Worm (Caenorhabditis elegans) whole organism, L3 larva: Measurements from ENCODE around the gene acs-17.

Experiments
- R02D3.7 ChIP-seq: fragments of 150-350 bp; optimal IDR thresholded peaks from 2 replicates; lab custom pipeline; 2014; ENCODE audit warnings: missing biosample characterization, missing genetic modification characterization
- ZK546.5 ChIP-seq: sonication (generic microtip); optimal IDR thresholded peaks from 2 replicates; lab custom pipeline; 2017; ENCODE audit warnings: missing biosample characterization, missing genetic modification characterization
- aly-2 ChIP-seq: fragments of 150-350 bp; optimal IDR thresholded peaks from 2 replicates; lab custom pipeline; 2014; ENCODE audit warnings: missing biosample characterization, missing genetic modification characterization
- ama-1 ChIP-seq: fragments of 150-350 bp; optimal IDR thresholded peaks from 2 replicates; lab custom pipeline; 2018
- ceh-82 ChIP-seq: fragments of 150-350 bp; optimal IDR thresholded peaks from 2 replicates; lab custom pipeline; 2014; ENCODE audit warnings: missing biosample characterization, missing genetic modification characterization
- ceh-9 ChIP-seq: sonication (generic microtip); optimal IDR thresholded peaks from 2 replicates; lab custom pipeline; 2018; ENCODE audit warnings: missing biosample characterization, missing genetic modification characterization
- daf-12 ChIP-seq: fragments of 150-350 bp; optimal IDR thresholded peaks from 2 replicates; lab custom pipeline; 2014; ENCODE audit warnings: missing biosample characterization, missing genetic modification reagents, missing genetic modification characterization
- egl-27 ChIP-seq: sonication (generic microtip); optimal IDR thresholded peaks from 4 replicates; lab custom pipeline; 2017; ENCODE audit warnings: missing biosample characterization, missing genetic modification reagents, missing genetic modification characterization
- egl-5 ChIP-seq: fragments of 150-350 bp; optimal IDR thresholded peaks from 2 replicates; lab custom pipeline; 2017; ENCODE audit warnings: missing biosample characterization, missing genetic modification reagents, missing genetic modification characterization, inconsistent platforms
- elt-1 ChIP-seq: fragments of 150-350 bp; optimal IDR thresholded peaks from 2 replicates; lab custom pipeline; 2014; ENCODE audit warnings: missing biosample characterization, missing genetic modification characterization
- elt-2 ChIP-seq: sonication (generic microtip); optimal IDR thresholded peaks from 2 replicates; lab custom pipeline; 2016; ENCODE audit warnings: missing genetic modification reagents, mild to moderate bottlenecking, missing genetic modification characterization, missing compliant biosample characterization
- eor-1 ChIP-seq, 2 experiments: fragments of 150-350 bp; optimal IDR thresholded peaks; 2 replicates each; lab custom pipeline; 2014 to 2018; ENCODE audit warnings: missing biosample characterization in 2 of 2, missing genetic modification characterization in 2 of 2
- fkh-10 ChIP-seq: sonication (generic microtip); optimal IDR thresholded peaks from 2 replicates; lab custom pipeline; 2017; ENCODE audit warnings: missing biosample characterization, missing genetic modification reagents, missing genetic modification characterization
- fkh-2 ChIP-seq: fragments of 150-350 bp; optimal IDR thresholded peaks from 2 replicates; lab custom pipeline; 2014; ENCODE audit warnings: missing biosample characterization, missing genetic modification reagents, missing genetic modification characterization
- fos-1 ChIP-seq: fragments of 150-350 bp; optimal IDR thresholded peaks from 2 replicates; lab custom pipeline; 2014; ENCODE audit warnings: missing biosample characterization, missing genetic modification characterization
- hmg-11 ChIP-seq: sonication (generic microtip); optimal IDR thresholded peaks from 2 replicates; lab custom pipeline; 2016; ENCODE audit warnings: missing genetic modification characterization, missing compliant biosample characterization
- jun-1 ChIP-seq: fragments of 150-350 bp; optimal IDR thresholded peaks from 2 replicates; lab custom pipeline; 2014; ENCODE audit warnings: missing biosample characterization, missing genetic modification reagents, missing genetic modification characterization
- lin-15B ChIP-seq: fragments of 150-350 bp; optimal IDR thresholded peaks from 2 replicates; lab custom pipeline; 2014; ENCODE audit warnings: missing biosample characterization, missing genetic modification characterization
- lin-39 ChIP-seq: fragments of 150-350 bp; optimal IDR thresholded peaks from 2 replicates; lab custom pipeline; 2018; ENCODE audit warnings: missing biosample characterization, missing genetic modification reagents, missing genetic modification characterization
- lsy-12 ChIP-seq: sonication (generic microtip); optimal IDR thresholded peaks from 2 replicates; lab custom pipeline; 2016; ENCODE audit warnings: mild to moderate bottlenecking, missing genetic modification characterization, missing compliant biosample characterization
- mdl-1 ChIP-seq: fragments of 150-350 bp; optimal IDR thresholded peaks from 2 replicates; lab custom pipeline; 2014; ENCODE audit warnings: missing biosample characterization, missing genetic modification characterization
- mml-1 ChIP-seq: fragments of 150-350 bp; sonication (generic microtip); optimal IDR thresholded peaks from 3 replicates; lab custom pipeline; 2014; ENCODE audit warnings: missing biosample characterization, missing genetic modification characterization
- nfya-1 ChIP-seq: sonication (generic microtip); optimal IDR thresholded peaks from 2 replicates; lab custom pipeline; 2017; ENCODE audit warnings: missing genetic modification characterization, mild to moderate bottlenecking, missing compliant biosample characterization, antibody characterized with exemption, moderate library complexity; ENCODE audit not compliant: insufficient read depth
- nhr-11 ChIP-seq: fragments of 150-350 bp; optimal IDR thresholded peaks from 2 replicates; lab custom pipeline; 2014; ENCODE audit warnings: missing biosample characterization, missing genetic modification characterization
- nhr-12 ChIP-seq: fragments of 150-350 bp; optimal IDR thresholded peaks from 2 replicates; lab custom pipeline; 2014; ENCODE audit warnings: missing biosample characterization, missing genetic modification characterization
- nhr-23 ChIP-seq: fragments of 150-350 bp; optimal IDR thresholded peaks from 2 replicates; lab custom pipeline; 2014; ENCODE audit warnings: missing biosample characterization, missing genetic modification reagents, missing genetic modification characterization
- nhr-237 ChIP-seq: fragments of 150-350 bp; optimal IDR thresholded peaks from 2 replicates; lab custom pipeline; 2014; ENCODE audit warnings: missing biosample characterization, missing genetic modification characterization
- nhr-25 ChIP-seq: sonication (generic microtip); optimal IDR thresholded peaks from 2 replicates; lab custom pipeline; 2017; ENCODE audit warnings: missing biosample characterization, missing genetic modification characterization
- nhr-28 ChIP-seq: fragments of 150-350 bp; optimal IDR thresholded peaks from 2 replicates; lab custom pipeline; 2014; ENCODE audit warnings: missing biosample characterization, missing genetic modification characterization
- nhr-43 ChIP-seq: sonication (generic microtip); optimal IDR thresholded peaks from 2 replicates; lab custom pipeline; 2016; ENCODE audit warnings: mild to moderate bottlenecking, missing genetic modification characterization, missing compliant biosample characterization; ENCODE audit not compliant: poor library complexity, severe bottlenecking
- nhr-67 ChIP-seq: fragments of 150-350 bp; optimal IDR thresholded peaks from 2 replicates; lab custom pipeline; 2014; ENCODE audit warnings: missing biosample characterization, missing genetic modification characterization
- nhr-76 ChIP-seq: fragments of 150-350 bp; sonication (generic microtip); optimal IDR thresholded peaks from 5 replicates; lab custom pipeline; 2014; ENCODE audit warnings: missing biosample characterization, missing genetic modification characterization
- nhr-77 ChIP-seq: fragments of 150-350 bp; optimal IDR thresholded peaks from 2 replicates; lab custom pipeline; 2014; ENCODE audit warnings: missing biosample characterization, missing genetic modification characterization
- pha-4 ChIP-seq: fragments of 150-350 bp; optimal IDR thresholded peaks from 2 replicates; lab custom pipeline; 2014; ENCODE audit warnings: missing biosample characterization, missing genetic modification reagents, missing genetic modification characterization
- sea-2 ChIP-seq: fragments of 150-350 bp; sonication (generic microtip); optimal IDR thresholded peaks from 4 replicates; lab custom pipeline; 2014; ENCODE audit warnings: missing biosample characterization, missing genetic modification reagents, missing genetic modification characterization
- skn-1 ChIP-seq: fragments of 150-350 bp; optimal IDR thresholded peaks from 2 replicates; lab custom pipeline; 2014; ENCODE audit warnings: missing biosample characterization, missing genetic modification characterization
- snpc-4 ChIP-seq: fragments of 150-350 bp; optimal IDR thresholded peaks from 2 replicates; lab custom pipeline; 2014; ENCODE audit warnings: missing biosample characterization, missing genetic modification characterization
- tbx-2 ChIP-seq: sonication (generic microtip); optimal IDR thresholded peaks from 2 replicates; lab custom pipeline; 2016; ENCODE audit warnings: mild to moderate bottlenecking, missing genetic modification characterization, missing compliant biosample characterization
- unc-39 ChIP-seq: sonication (generic microtip); optimal IDR thresholded peaks from 4 replicates; lab custom pipeline; 2017; ENCODE audit warnings: missing biosample characterization, missing genetic modification characterization
- zag-1 ChIP-seq: fragments of 150-350 bp; optimal IDR thresholded peaks from 2 replicates; lab custom pipeline; 2014; ENCODE audit warnings: missing biosample characterization, missing genetic modification characterization
- ztf-11 ChIP-seq: fragments of 150-350 bp; optimal IDR thresholded peaks from 2 replicates; lab custom pipeline; 2014; ENCODE audit warnings: missing biosample characterization, missing genetic modification characterization
- ztf-4 ChIP-seq: fragments of 150-350 bp; optimal IDR thresholded peaks from 2 replicates; lab custom pipeline; 2014; ENCODE audit warnings: missing biosample characterization, missing genetic modification characterization

The acs-17 gene

DNA sequence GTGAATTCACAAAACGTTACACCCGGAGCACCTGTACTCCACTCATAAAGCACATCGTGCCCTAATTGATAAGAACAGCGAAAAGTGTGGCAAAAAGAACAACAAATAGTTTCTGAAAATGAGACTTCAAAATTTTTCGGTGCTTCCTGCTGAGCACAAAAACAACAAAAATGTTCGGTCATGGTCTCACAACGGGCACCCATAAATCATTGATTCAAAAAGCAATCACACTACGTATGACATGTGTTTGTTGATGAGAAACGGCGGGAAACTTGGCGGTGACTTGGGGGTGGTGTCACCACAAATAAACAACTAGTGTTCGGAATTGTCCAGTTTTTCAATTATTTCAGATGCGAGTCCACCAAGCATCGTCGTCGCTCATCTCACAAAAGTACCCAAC lies 16.6 kb upstream of the acs-17 start:
- TF ChIP-seq jun-1 (tag; lab: Kevin White, UChicago) (no peak), nhr-43 (tag; lab: Kevin White, UChicago) (no peak), egl-5 (tag; lab: Kevin White, UChicago) (no peak), skn-1 (tag; lab: Kevin White, UChicago) (no peak), nhr-237 (tag; lab: Kevin White, UChicago) (no peak), elt-2 (tag; lab: Kevin White, UChicago) (no peak), nfya-1 (tag; lab: Kevin White, UChicago) (no peak), daf-12 (no peak), tbx-2 (no peak), nhr-23 (no peak), elt-1 (tag; lab: Kevin White, UChicago) (no peak), fos-1 (tag; lab: Kevin White, UChicago) (no peak), hmg-11 (tag; lab: Kevin White, UChicago) (no peak), ceh-9 (tag; lab: Kevin White, UChicago) (no peak), lin-39 (tag; lab: Kevin White, UChicago) (no peak), nhr-67 (tag; lab: Kevin White, UChicago) (no peak), fkh-10 (GFP tag; lab: Kevin White, UChicago) (no peak), ZK546.5 (no peak)

DNA sequence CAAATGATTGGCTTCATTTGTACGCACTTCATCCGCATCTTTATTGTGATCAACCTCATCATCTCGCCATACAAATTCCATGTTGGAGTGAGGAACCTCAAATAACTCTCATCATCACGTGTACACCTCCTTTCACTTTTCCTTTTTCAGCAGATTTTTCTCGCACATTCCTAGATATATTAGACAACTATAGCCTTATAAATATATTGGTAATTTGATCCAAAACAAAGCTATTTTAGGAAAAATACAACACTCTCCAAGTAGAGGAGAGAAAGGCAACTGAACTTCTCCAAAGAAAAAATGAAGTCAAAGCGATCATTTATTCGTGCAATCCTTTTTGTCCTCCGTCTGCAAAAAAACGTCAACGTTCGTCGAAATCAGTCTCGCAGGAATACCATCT lies 14.5 kb upstream of the acs-17 start, which contains the start of gene R07E4.1:
TSS of gene R07E4.1 (plus strand) at position 301 of the 400 bp plus-strand sequence.
- TF ChIP-seq nhr-67 (tag; lab: Kevin White, UChicago) (no peak), unc-39 (tag; lab: Kevin White, UChicago) (no peak), elt-2 (tag; lab: Kevin White, UChicago) (no peak), fkh-10 (GFP tag; lab: Kevin White, UChicago) (no peak), jun-1 (tag; lab: Kevin White, UChicago) (no peak), nhr-77 (no peak), nhr-11 (tag; lab: Kevin White, UChicago) (no peak), lsy-12 (tag; lab: Kevin White, UChicago) (no peak), ZK546.5 (no peak), nhr-76 (tag; lab: Kevin White, UChicago) (no peak), zag-1 (tag; lab: Kevin White, UChicago) (no peak)

DNA sequence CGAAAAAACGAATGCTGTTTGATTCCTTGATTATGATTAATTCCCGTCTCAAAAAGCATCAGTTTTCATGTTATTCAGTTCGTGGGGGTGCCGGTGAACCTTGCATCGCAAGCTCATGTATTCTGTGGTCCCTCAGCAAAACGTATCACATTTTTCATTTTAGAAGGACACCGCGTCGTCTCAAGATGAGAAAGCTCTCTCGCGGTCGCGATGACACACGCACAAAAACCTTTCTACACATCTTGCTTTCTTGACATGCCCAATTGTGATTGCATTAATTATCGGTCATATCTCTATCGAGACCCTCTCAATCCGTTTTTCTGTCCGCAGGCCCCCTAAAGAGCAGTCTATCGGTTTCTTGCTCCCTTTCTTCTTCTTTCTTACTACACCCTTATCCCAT lies 11.8 kb upstream of the acs-17 start:
- TF ChIP-seq lin-15B (tag; lab: Kevin White, UChicago): no peak
- no peak for TF ChIP-seq skn-1 (tag; lab: Kevin White, UChicago)
- TF ChIP-seq elt-2 (tag; lab: Kevin White, UChicago): no peak
- no peak for TF ChIP-seq mdl-1 (tag; lab: Kevin White, UChicago)
- no peak for TF ChIP-seq aly-2 (tag; lab: Kevin White, UChicago)
- TF ChIP-seq fkh-10 (GFP tag; lab: Kevin White, UChicago): no peak
- TF ChIP-seq jun-1 (tag; lab: Kevin White, UChicago): no peak
- no peak for TF ChIP-seq fkh-2 (tag; lab: Kevin White, UChicago)
- no peak for TF ChIP-seq pha-4 (tag; lab: Kevin White, UChicago)
- TF ChIP-seq eor-1 (tag; optimal IDR thresholded peaks at IDR 0.05; lab: Kevin White, UChicago): no peak
- no peak for TF ChIP-seq nhr-67 (tag; lab: Kevin White, UChicago)
- TF ChIP-seq ama-1 (lab: Kevin White, UChicago): no peak
- TF ChIP-seq, all 47 proteins: peak for 0

DNA sequence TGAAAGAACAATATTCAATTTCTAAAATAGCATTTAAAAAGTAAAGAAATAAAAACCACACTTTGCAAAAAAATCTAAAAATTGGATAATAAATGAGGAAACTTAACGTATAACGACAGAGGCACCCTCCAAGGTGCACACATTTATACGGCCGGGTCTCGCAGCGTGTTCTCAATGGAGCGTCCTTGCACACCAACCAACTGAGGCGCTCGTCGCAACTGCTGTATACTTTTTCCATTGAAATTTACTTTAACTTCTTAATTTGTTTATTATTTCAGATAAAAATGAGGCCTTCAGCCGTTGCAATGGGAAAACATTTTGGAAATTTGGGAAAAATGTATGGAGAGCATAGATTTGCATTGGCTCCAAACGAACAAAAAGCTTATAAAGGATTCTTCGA lies 8.9 kb upstream of the acs-17 start, which contains the start of the genes R07E4.5 and R07E4.3:
TSS of gene R07E4.5 (minus strand) at position 1 of the 400 bp plus-strand sequence.
TSS of gene R07E4.3 (plus strand) at position 285 of the 400 bp plus-strand sequence.
- TF ChIP-seq hmg-11 (tag; lab: Kevin White, UChicago): peak; percentile 60
- no peak for TF ChIP-seq ztf-4 (tag; lab: Kevin White, UChicago)
- TF ChIP-seq nhr-28 (tag; lab: Kevin White, UChicago): no peak
- TF ChIP-seq ztf-11 (tag; lab: Kevin White, UChicago): no peak
- TF ChIP-seq fkh-2 (tag; lab: Kevin White, UChicago): no peak
- peak; percentile 82 for TF ChIP-seq nhr-25 (tag; lab: Kevin White, UChicago)
- TF ChIP-seq elt-1 (tag; lab: Kevin White, UChicago): no peak
- peak; percentile 81 for TF ChIP-seq egl-5 (tag; lab: Kevin White, UChicago)
- TF ChIP-seq nfya-1 (tag; lab: Kevin White, UChicago): peak; percentile 86
- no peak for TF ChIP-seq unc-39 (tag; lab: Kevin White, UChicago)
- TF ChIP-seq ceh-82 (tag; lab: Kevin White, UChicago): no peak
- TF ChIP-seq sea-2 (GFP tag; lab: Kevin White, UChicago): no peak
- TF ChIP-seq nhr-11 (tag; lab: Kevin White, UChicago): no peak
- peak; percentile 66 for TF ChIP-seq snpc-4 (tag; lab: Kevin White, UChicago)
- TF ChIP-seq nhr-237 (tag; lab: Kevin White, UChicago): no peak
- no peak for TF ChIP-seq nhr-77
- TF ChIP-seq fkh-10 (GFP tag; lab: Kevin White, UChicago): no peak
- no peak for TF ChIP-seq egl-27 (tag; lab: Kevin White, UChicago)
- peak; percentile 60 for TF ChIP-seq nhr-43 (tag; lab: Kevin White, UChicago)
- TF ChIP-seq R02D3.7: peak; percentile 3
- TF ChIP-seq ceh-9 (tag; lab: Kevin White, UChicago): no peak
- TF ChIP-seq daf-12: no peak
- peak; percentile 90 for TF ChIP-seq pha-4 (tag; lab: Kevin White, UChicago)
- no peak for TF ChIP-seq mml-1 (tag; lab: Kevin White, UChicago)
- no peak for TF ChIP-seq ama-1 (lab: Kevin White, UChicago)
- TF ChIP-seq lsy-12 (tag; lab: Kevin White, UChicago): no peak
- no peak for TF ChIP-seq aly-2 (tag; lab: Kevin White, UChicago)
- no peak for TF ChIP-seq nhr-76 (tag; lab: Kevin White, UChicago)
- TF ChIP-seq elt-2 (tag; lab: Kevin White, UChicago): peak; percentile 37
- no peak for TF ChIP-seq fos-1 (tag; lab: Kevin White, UChicago)
- no peak for TF ChIP-seq skn-1 (tag; lab: Kevin White, UChicago)
- no peak for TF ChIP-seq ZK546.5
- TF ChIP-seq jun-1 (tag; lab: Kevin White, UChicago): no peak
- no peak for TF ChIP-seq nhr-12 (tag; lab: Kevin White, UChicago)
- TF ChIP-seq lin-39 (tag; lab: Kevin White, UChicago): peak; percentile 91
